Worm (Caenorhabditis elegans) whole organism, L4/young adult: ENCODE measurements around the gene M106.8.

Source experiments
- W03F9.2 ChIP-seq: fragments of 150-350 bp; optimal IDR thresholded peaks from 2 replicates; lab custom pipeline; 2014; ENCODE audit warnings: missing biosample characterization, missing genetic modification characterization
- dao-5 ChIP-seq: sonication (generic microtip); optimal IDR thresholded peaks from 2 replicates; lab custom pipeline; 2016; ENCODE audit warnings: missing genotype, missing genetic modification characterization, moderate library complexity, missing compliant biosample characterization
- him-1 ChIP-seq: sonication (generic microtip); optimal IDR thresholded peaks from 2 replicates; lab custom pipeline; 2016; ENCODE audit warnings: missing genotype, missing genetic modification reagents, missing genetic modification characterization, missing compliant biosample characterization

- TF ChIP-seq him-1 (tag; lab: Kevin White, UChicago): no peak
- TF ChIP-seq dao-5 (tag; lab: Kevin White, UChicago): no peak
- no peak for TF ChIP-seq W03F9.2 (tag; lab: Kevin White, UChicago)
Measured at ce11 chrII:10851110-10851509, 7.7 kb upstream of the M106.8 start.
